Worm (Caenorhabditis elegans) whole organism, early embryonic: ENCODE measurements around the gene nhr-154.

Experiments used
- F13C5.2 ChIP-seq: sonication (generic microtip); optimal IDR thresholded peaks from 2 replicates; lab custom pipeline; 2017; ENCODE audit warnings: mild to moderate bottlenecking, missing genetic modification characterization, inconsistent platforms, missing compliant biosample characterization
- ama-1 ChIP-seq: fragments of 150-350 bp; optimal IDR thresholded peaks from 2 replicates; lab custom pipeline; 2014
- ceh-36 ChIP-seq: sonication (generic microtip); optimal IDR thresholded peaks from 2 replicates; lab custom pipeline; 2016; ENCODE audit warnings: missing genetic modification characterization, inconsistent platforms, missing compliant biosample characterization
- ets-7 ChIP-seq: sonication (generic microtip); optimal IDR thresholded peaks from 2 replicates; lab custom pipeline; 2016; ENCODE audit warnings: missing genotype, missing genetic modification characterization, missing compliant biosample characterization
- flt-1 ChIP-seq: fragments of 200-800 bp; sonication (Bioruptor generic); IDR thresholded peaks from 2 replicates; pipeline ENCODE4 v1.3.6; 2022; ENCODE audit warnings: missing genetic modification characterization, missing compliant biosample characterization
- hmg-4 ChIP-seq: fragments of 200-800 bp; sonication (Bioruptor generic); optimal IDR thresholded peaks from 2 replicates; lab custom pipeline; 2018; ENCODE audit warnings: mild to moderate bottlenecking, missing genetic modification characterization, missing compliant biosample characterization
- pes-1 ChIP-seq: fragments of 200-800 bp; sonication (Bioruptor generic); IDR thresholded peaks from 2 replicates; pipeline ENCODE4 v1.3.6; 2022; ENCODE audit warnings: missing genetic modification reagents, missing genetic modification characterization, missing compliant biosample characterization
- sea-1 ChIP-seq: fragments of 200-800 bp; sonication (Bioruptor generic); conservative IDR thresholded peaks from 2 replicates; pipeline ENCODE4 v1.3.6; 2022; ENCODE audit warnings: missing genetic modification characterization, missing compliant biosample characterization
- tbx-11 ChIP-seq: fragments of 200-800 bp; sonication (Bioruptor generic); IDR thresholded peaks from 2 replicates; pipeline ENCODE4 v1.3.6; 2022; ENCODE audit warnings: missing genetic modification characterization, missing compliant biosample characterization
- tbx-37 ChIP-seq: fragments of 200-800 bp; sonication (Bioruptor generic); conservative IDR thresholded peaks from 2 replicates; pipeline ENCODE4 v1.3.6; 2022; ENCODE audit warnings: missing genetic modification reagents, missing genetic modification characterization, missing compliant biosample characterization

DNA sequence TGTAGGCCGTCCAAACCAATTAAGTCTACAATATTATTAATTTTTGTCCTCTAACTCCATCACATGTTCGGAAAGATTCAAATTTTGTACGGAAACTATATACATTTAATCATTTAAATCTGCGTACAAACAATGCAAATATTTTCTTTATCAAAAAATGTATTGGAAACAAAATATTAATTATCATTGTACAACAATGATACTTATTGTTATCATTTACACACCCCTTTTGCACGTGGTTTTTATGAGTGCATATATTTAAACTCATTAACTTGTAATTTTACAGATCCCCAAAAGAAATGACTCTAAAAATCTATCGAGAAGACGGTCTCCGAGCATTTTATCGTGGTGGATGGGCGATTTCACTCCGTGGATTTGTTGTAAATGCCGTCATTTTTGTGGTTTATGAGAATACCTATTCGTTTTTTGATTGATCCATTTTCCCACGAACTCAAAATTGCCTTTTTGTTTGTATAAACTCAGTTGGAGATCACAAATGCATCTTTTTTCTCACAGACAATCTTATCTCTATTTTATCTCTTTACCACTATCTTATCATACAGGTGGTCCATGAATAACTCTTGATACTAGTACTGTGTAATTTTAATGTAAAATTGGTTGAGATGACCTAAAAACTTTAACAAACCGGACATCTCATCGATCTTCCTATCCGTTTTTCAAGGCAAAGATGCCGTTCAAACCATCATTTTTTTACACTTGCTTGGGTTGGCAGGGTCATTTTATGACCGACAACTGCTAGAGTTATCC, 15.0 kb upstream of the nhr-154 start:
- TF ChIP-seq ets-7 (tag; lab: Kevin White, UChicago), result no peak
- TF ChIP-seq flt-1, result no peak
- TF ChIP-seq F13C5.2 (tag; lab: Kevin White, UChicago), result no peak
- no peak for TF ChIP-seq ceh-36 (tag; lab: Kevin White, UChicago)
- TF ChIP-seq ama-1 (lab: Kevin White, UChicago), result no peak
- TF ChIP-seq sea-1 (GFP tag; lab: Robert Waterston, UW), result no peak
- no peak for TF ChIP-seq tbx-37 (GFP tag; lab: Robert Waterston, UW)
- TF ChIP-seq tbx-11, result no peak
- TF ChIP-seq pes-1 (GFP tag; lab: Robert Waterston, UW), result no peak
- TF ChIP-seq hmg-4, result no peak
